Worm (Caenorhabditis elegans): Measurements from ENCODE around the gene sdz-27.

ce11 chrIV:11156526-11156925, 30.3 kb upstream of the sdz-27 start:
- no peak for TF ChIP-seq lin-15B (tag; optimal IDR thresholded peaks at IDR 0.05)
- no peak for TF ChIP-seq egl-27 (tag; optimal IDR thresholded peaks at IDR 0.05)
- no peak for TF ChIP-seq ztf-11 (tag; optimal IDR thresholded peaks at IDR 0.05)

All from whole organism, L3 larva.